Worm (Caenorhabditis elegans) whole organism, late embryonic: ENCODE results near the gene twk-28.

Experiments
- C08G9.2 ChIP-seq: sonication (generic microtip); optimal IDR thresholded peaks from 2 replicates; lab custom pipeline; 2016; ENCODE audit warnings: mild to moderate bottlenecking, missing genetic modification characterization, moderate library complexity, missing compliant biosample characterization
- C38D4.7 ChIP-seq: fragments of 200-800 bp; sonication (Bioruptor generic); optimal IDR thresholded peaks from 2 replicates; lab custom pipeline; 2018; ENCODE audit warnings: mild to moderate bottlenecking, missing genetic modification characterization, moderate library complexity, missing compliant biosample characterization
- F13H6.1 ChIP-seq: sonication (generic microtip); optimal IDR thresholded peaks from 2 replicates; lab custom pipeline; 2016; ENCODE audit warnings: missing genetic modification characterization, missing compliant biosample characterization
- K02D7.2 ChIP-seq: sonication (generic microtip); optimal IDR thresholded peaks from 2 replicates; lab custom pipeline; 2017; ENCODE audit warnings: mild to moderate bottlenecking, missing genetic modification characterization, missing compliant biosample characterization
- K09A11.1 ChIP-seq: sonication (generic microtip); optimal IDR thresholded peaks from 2 replicates; lab custom pipeline; 2017; ENCODE audit warnings: antibody characterized with exemption, mild to moderate bottlenecking, missing genetic modification characterization, missing compliant biosample characterization; ENCODE audit not compliant: insufficient read depth
- Y22D7AL.16 ChIP-seq: sonication (generic microtip); optimal IDR thresholded peaks from 2 replicates; lab custom pipeline; 2016; ENCODE audit warnings: missing genetic modification characterization, missing compliant biosample characterization
- ahr-1 ChIP-seq: sonication (generic microtip); optimal IDR thresholded peaks from 2 replicates; lab custom pipeline; 2016; ENCODE audit warnings: missing genetic modification characterization, missing compliant biosample characterization
- ceh-14 ChIP-seq: sonication (generic microtip); optimal IDR thresholded peaks from 2 replicates; lab custom pipeline; 2016; ENCODE audit warnings: missing genotype, missing genetic modification characterization, missing compliant biosample characterization
- ceh-19 ChIP-seq: fragments of 200-800 bp; sonication (Bioruptor generic); optimal IDR thresholded peaks from 2 replicates; lab custom pipeline; 2018; ENCODE audit warnings: mild to moderate bottlenecking, missing genetic modification characterization, missing compliant biosample characterization
- ceh-2 ChIP-seq: sonication (generic microtip); optimal IDR thresholded peaks from 2 replicates; lab custom pipeline; 2016; ENCODE audit warnings: missing genotype, missing genetic modification characterization, missing compliant biosample characterization
- ceh-34 ChIP-seq: sonication (generic microtip); optimal IDR thresholded peaks from 2 replicates; lab custom pipeline; 2016; ENCODE audit warnings: mild to moderate bottlenecking, missing genetic modification characterization, missing compliant biosample characterization
- ceh-9 ChIP-seq: sonication (generic microtip); optimal IDR thresholded peaks from 2 replicates; lab custom pipeline; 2016; ENCODE audit warnings: mild to moderate bottlenecking, missing genetic modification characterization, inconsistent platforms, missing compliant biosample characterization
- che-1 ChIP-seq: sonication (generic microtip); optimal IDR thresholded peaks from 2 replicates; lab custom pipeline; 2016; ENCODE audit warnings: mild to moderate bottlenecking, missing genetic modification characterization, missing compliant biosample characterization
- dve-1 ChIP-seq: sonication (generic microtip); optimal IDR thresholded peaks from 2 replicates; lab custom pipeline; 2017; ENCODE audit warnings: antibody characterized with exemption, mild to moderate bottlenecking, missing genetic modification characterization, missing compliant biosample characterization
- ets-4 ChIP-seq: sonication (generic microtip); optimal IDR thresholded peaks from 2 replicates; lab custom pipeline; 2016; ENCODE audit warnings: missing genetic modification characterization, missing compliant biosample characterization
- eyg-1 ChIP-seq: sonication (generic microtip); optimal IDR thresholded peaks from 2 replicates; lab custom pipeline; 2016; ENCODE audit warnings: missing genotype, missing genetic modification characterization, missing compliant biosample characterization
- fax-1 ChIP-seq: sonication (generic microtip); optimal IDR thresholded peaks from 2 replicates; lab custom pipeline; 2016; ENCODE audit warnings: missing genotype, missing genetic modification characterization, missing compliant biosample characterization
- fkh-10 ChIP-seq: fragments of 150-350 bp; optimal IDR thresholded peaks from 2 replicates; lab custom pipeline; 2014; ENCODE audit warnings: missing biosample characterization, missing genetic modification reagents, missing genetic modification characterization
- hlh-30 ChIP-seq: sonication (generic microtip); optimal IDR thresholded peaks from 2 replicates; lab custom pipeline; 2017; ENCODE audit warnings: antibody characterized with exemption, missing genetic modification characterization, missing compliant biosample characterization; ENCODE audit not compliant: insufficient read depth
- hlh-8 ChIP-seq: sonication (generic microtip); optimal IDR thresholded peaks from 2 replicates; lab custom pipeline; 2016; ENCODE audit warnings: missing genotype, missing genetic modification characterization, missing compliant biosample characterization
- lin-11 ChIP-seq: fragments of 200-800 bp; sonication (Bioruptor generic); optimal IDR thresholded peaks from 2 replicates; lab custom pipeline; 2018; ENCODE audit warnings: mild to moderate bottlenecking, missing genetic modification characterization, missing compliant biosample characterization
- nfya-1 ChIP-seq: sonication (generic microtip); optimal IDR thresholded peaks from 2 replicates; lab custom pipeline; 2017; ENCODE audit warnings: missing genetic modification characterization, mild to moderate bottlenecking, missing compliant biosample characterization, antibody characterized with exemption, moderate library complexity
- nhr-11 ChIP-seq: fragments of 150-350 bp; optimal IDR thresholded peaks from 2 replicates; lab custom pipeline; 2014; ENCODE audit warnings: missing biosample characterization, missing genetic modification characterization
- nhr-232 ChIP-seq: sonication (generic microtip); optimal IDR thresholded peaks from 2 replicates; lab custom pipeline; 2016; ENCODE audit warnings: missing genetic modification characterization, missing compliant biosample characterization
- pag-3 ChIP-seq: sonication (generic microtip); optimal IDR thresholded peaks from 2 replicates; lab custom pipeline; 2016; ENCODE audit warnings: missing compliant biosample characterization, missing genetic modification characterization, borderline replicate concordance
- pat-9 ChIP-seq: fragments of 200-800 bp; sonication (Bioruptor generic); optimal IDR thresholded peaks from 2 replicates; lab custom pipeline; 2018; ENCODE audit warnings: mild to moderate bottlenecking, missing genetic modification characterization, moderate library complexity, missing compliant biosample characterization
- pha-4 ChIP-seq: fragments of 150-350 bp; optimal IDR thresholded peaks from 2 replicates; lab custom pipeline; 2018; ENCODE audit warnings: missing biosample characterization, missing genetic modification reagents, missing genetic modification characterization
- ref-2 ChIP-seq: sonication (generic microtip); optimal IDR thresholded peaks from 2 replicates; lab custom pipeline; 2016; ENCODE audit warnings: missing genetic modification characterization, missing compliant biosample characterization
- rnt-1 ChIP-seq: sonication (generic microtip); optimal IDR thresholded peaks from 2 replicates; lab custom pipeline; 2016; ENCODE audit warnings: missing genetic modification characterization, missing compliant biosample characterization
- sox-2 ChIP-seq: fragments of 200-800 bp; sonication (Bioruptor generic); IDR thresholded peaks from 2 replicates; pipeline ENCODE4 v1.3.6; 2022; ENCODE audit warnings: missing genetic modification reagents, missing genetic modification characterization, missing compliant biosample characterization
- syd-9 ChIP-seq: sonication (generic microtip); optimal IDR thresholded peaks from 2 replicates; lab custom pipeline; 2016; ENCODE audit warnings: mild to moderate bottlenecking, missing genetic modification characterization, moderate library complexity, missing compliant biosample characterization
- ttx-3 ChIP-seq: sonication (generic microtip); optimal IDR thresholded peaks from 2 replicates; lab custom pipeline; 2016; ENCODE audit warnings: missing genetic modification reagents, missing genetic modification characterization, missing compliant biosample characterization
- unc-55 ChIP-seq: sonication (generic microtip); optimal IDR thresholded peaks from 2 replicates; lab custom pipeline; 2017; ENCODE audit warnings: missing biosample characterization, missing genetic modification reagents, missing genetic modification characterization
- zip-5 ChIP-seq: sonication (generic microtip); optimal IDR thresholded peaks from 2 replicates; lab custom pipeline; 2016; ENCODE audit warnings: missing genetic modification characterization, missing compliant biosample characterization

The twk-28 gene

DNA sequence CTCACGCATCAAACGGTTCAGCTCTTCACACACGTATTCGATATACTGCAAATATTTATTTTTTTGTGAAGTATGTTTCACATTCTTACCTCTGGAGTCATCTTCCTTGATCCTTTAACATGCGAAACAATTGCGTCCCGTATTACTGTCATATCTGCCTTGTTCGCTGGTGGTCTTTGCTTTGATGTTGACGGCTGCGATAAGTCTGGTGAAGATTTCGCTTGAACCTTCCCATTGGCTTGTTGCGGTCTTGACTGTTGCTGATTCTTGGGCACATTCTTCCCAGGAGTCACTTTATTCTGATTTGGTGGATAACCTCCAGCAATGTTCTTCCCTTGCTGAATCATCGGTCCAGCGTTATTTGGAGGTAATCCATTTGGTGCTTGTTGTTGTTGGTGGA lies 24.1 kb upstream of the twk-28 start:
- TF ChIP-seq nfya-1 (tag; lab: Kevin White, UChicago), result no peak
- TF ChIP-seq K09A11.1, result no peak
- no peak for TF ChIP-seq C38D4.7 (GFP tag; lab: Kevin White, UChicago)
- TF ChIP-seq C08G9.2 (tag; lab: Kevin White, UChicago), result no peak
- no peak for TF ChIP-seq pat-9 (tag; lab: Kevin White, UChicago)
- TF ChIP-seq ahr-1, result no peak

DNA sequence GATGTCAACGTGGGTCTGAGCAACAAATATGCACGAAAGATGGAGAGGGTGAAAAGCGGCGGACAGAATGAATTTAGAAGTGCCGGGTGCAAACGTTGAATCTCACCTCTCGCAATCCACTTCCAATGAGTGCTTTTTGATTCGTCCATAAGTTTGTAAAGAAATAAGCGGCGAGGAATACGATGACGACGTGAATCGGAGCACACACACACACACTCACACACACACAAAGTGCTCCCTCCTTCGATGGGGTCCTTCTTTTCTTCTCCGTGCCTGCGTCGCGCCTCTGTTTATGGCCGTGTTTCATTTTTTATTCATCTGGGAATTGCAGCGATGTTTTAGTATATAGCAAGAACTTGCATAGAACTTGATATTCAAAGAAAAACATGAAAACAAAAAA lies 18.3 kb upstream of the twk-28 start, which contains the start of gene paf-2:
paf-2 (minus strand) TSS at position 290 of the 400 bp plus-strand sequence.
- TF ChIP-seq ets-4 (no peak), K09A11.1 (no peak), unc-55 (GFP tag; lab: Kevin White, UChicago) (no peak), dve-1 (tag; lab: Kevin White, UChicago) (no peak), ceh-34 (no peak), Y22D7AL.16 (tag; lab: Kevin White, UChicago) (no peak), zip-5 (tag; lab: Kevin White, UChicago) (no peak), ref-2 (tag; lab: Kevin White, UChicago) (no peak), ceh-14 (tag; lab: Kevin White, UChicago) (no peak), fkh-10 (no peak), ttx-3 (no peak), nhr-11 (no peak), lin-11 (tag; lab: Kevin White, UChicago) (no peak), K02D7.2 (no peak), nfya-1 (tag; lab: Kevin White, UChicago) (no peak), ceh-19 (GFP tag; lab: Kevin White, UChicago) (no peak), syd-9 (no peak)

DNA sequence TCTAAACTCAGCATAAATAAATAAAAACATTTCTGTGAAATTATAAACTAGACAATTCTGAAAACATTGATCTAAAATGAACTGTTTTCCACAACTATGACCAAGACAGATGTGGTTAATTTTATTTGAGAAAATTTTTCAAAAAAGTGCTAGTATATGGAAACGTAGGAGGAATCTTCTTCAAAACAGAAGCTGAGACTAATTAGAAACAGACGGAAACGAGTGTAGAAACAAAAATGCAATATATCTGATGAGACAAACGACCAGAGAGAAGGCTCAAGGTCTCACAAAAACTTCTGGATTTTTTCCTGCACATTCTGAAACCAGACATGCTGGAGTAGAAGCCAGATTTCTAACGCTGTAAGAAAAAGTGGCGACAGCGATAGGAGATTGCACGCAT lies 16.8 kb upstream of the twk-28 start:
- no peak for TF ChIP-seq ceh-14 (tag; lab: Kevin White, UChicago)

DNA sequence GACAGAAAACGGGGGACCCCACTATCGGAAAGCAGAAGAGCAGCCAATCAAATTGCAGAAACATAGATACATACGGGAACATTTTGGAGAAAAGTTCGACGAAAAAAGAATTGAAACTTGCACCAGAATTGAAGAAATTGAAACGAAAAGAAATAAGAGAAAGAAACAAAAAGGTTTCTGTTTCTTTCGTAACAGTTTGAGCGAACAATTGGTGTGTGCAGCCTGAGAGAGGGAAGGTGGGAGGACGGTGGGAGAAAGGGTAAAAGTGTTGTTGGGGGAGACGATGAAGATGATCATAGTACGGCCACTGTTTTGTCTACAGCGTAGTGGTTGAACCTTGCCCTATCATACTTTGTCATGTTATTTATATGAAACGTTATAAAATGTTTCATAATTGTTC lies 15.8 kb upstream of the twk-28 start:
- TF ChIP-seq che-1 (tag; lab: Kevin White, UChicago), result peak; percentile 40
- TF ChIP-seq nhr-232 (tag; lab: Kevin White, UChicago), result no peak

DNA sequence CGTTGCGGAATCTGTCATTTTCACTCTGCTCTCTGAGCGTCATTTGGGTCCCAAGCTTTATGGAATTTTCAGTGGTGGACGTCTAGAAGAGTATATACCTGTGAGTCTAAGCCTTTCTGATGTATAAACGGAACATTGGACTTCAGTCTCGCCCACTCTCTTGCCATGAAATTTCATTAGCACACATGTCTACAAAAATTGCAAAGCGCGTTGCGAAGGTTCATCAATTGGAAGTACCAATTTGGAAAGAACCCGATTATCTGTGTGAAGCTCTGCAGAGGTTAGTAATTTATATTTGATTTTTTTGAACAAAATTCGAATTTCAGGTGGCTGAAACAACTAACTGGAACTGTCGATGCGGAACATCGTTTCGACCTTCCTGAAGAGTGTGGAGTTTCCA lies 10.7 kb upstream of the twk-28 start:
- TF ChIP-seq pag-3 (no peak), eyg-1 (tag; lab: Kevin White, UChicago) (no peak), F13H6.1 (tag; lab: Kevin White, UChicago) (no peak), Y22D7AL.16 (tag; lab: Kevin White, UChicago) (no peak), hlh-30 (tag; lab: Kevin White, UChicago) (no peak), ceh-2 (no peak), ceh-9 (tag; lab: Kevin White, UChicago) (no peak), hlh-8 (tag; lab: Kevin White, UChicago) (no peak), C08G9.2 (tag; lab: Kevin White, UChicago) (no peak), fax-1 (tag; lab: Kevin White, UChicago) (no peak), rnt-1 (tag; lab: Kevin White, UChicago) (no peak), nfya-1 (tag; lab: Kevin White, UChicago) (no peak), pha-4 (tag; lab: Kevin White, UChicago) (no peak), ceh-19 (GFP tag; lab: Kevin White, UChicago) (no peak), sox-2 (GFP tag; lab: Robert Waterston, UW) (no peak)
